Fruit fly (Drosophila melanogaster) S2 (cell line): ENCODE measurements around the gene CG17477.

Experiments used
- CG8478 ChIP-seq: fragments of >200 bp; optimal IDR thresholded peaks from 2 replicates; lab custom pipeline; 2018
- CTCF ChIP-seq, 2 experiments: fragments of >200 bp; optimal IDR thresholded peaks; 2 replicates each; lab custom pipeline; 2018

CG17477 gene

DNA sequence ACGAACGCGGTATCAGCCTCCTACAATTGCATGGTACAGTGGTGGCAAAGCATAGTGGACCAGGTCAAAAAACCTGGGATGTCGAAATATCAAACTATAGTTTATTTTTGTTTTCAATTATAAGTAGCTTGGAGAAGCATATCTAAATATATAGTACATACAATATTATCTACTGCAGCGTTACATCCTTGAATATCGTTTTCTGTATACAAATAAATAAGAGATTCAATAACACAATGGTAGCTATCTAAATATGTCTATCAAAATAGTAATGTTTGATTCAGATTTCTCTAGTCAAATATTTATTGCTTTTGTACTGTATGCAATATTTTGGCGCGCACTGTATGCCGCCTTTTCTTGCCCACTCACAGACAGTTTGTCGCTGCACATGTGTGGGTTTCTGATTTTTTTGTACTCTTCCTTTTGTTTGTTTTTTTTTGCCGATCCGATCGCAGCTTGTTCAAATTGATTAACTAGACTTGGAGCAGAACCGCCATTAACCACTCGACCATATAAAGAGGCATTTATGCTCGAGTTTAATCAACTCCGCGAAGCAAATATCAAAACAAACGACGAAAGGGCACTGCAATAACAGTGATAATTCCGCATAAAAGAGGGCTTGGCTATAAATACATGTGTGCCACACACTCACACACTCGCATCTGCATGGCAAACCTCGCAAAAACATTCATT, 45.9 kb downstream of the CG17477 start:
- TF ChIP-seq CG8478 (lab: Kevin White, UChicago) (no peak), CTCF (optimal IDR thresholded peaks at IDR 0.05; lab: Kevin White, UChicago) (no peak)

DNA sequence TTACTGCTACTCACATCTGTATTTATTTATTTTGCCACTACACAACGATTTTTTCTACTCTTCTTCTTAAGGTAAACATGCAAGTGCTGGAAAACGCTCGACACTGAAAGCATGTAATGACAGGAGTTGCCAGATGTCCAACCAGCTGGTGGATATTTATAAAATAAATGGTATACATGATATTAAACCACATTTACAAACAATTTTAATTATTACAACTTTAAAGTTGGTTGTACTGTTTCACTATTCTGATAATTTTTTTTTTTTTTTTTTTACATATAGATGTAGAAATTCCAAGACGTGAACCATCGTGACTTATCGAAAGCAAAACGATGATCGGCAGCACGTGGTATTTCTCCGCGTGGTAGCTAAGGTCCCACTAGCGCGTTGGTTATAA, 46.9 kb downstream of the CG17477 start, which contains the start of the genes Keap1 and kuk:
Gene Keap1 (minus strand): TSS at position 87 of the 397 bp plus-strand sequence.
Gene kuk (plus strand): TSS at position 386 of the 397 bp plus-strand sequence.
- TF ChIP-seq CTCF (optimal IDR thresholded peaks at IDR 0.05; lab: Kevin White, UChicago) (peak in 1 of 2 experiments; percentile 54), CG8478 (lab: Kevin White, UChicago) (no peak)

DNA sequence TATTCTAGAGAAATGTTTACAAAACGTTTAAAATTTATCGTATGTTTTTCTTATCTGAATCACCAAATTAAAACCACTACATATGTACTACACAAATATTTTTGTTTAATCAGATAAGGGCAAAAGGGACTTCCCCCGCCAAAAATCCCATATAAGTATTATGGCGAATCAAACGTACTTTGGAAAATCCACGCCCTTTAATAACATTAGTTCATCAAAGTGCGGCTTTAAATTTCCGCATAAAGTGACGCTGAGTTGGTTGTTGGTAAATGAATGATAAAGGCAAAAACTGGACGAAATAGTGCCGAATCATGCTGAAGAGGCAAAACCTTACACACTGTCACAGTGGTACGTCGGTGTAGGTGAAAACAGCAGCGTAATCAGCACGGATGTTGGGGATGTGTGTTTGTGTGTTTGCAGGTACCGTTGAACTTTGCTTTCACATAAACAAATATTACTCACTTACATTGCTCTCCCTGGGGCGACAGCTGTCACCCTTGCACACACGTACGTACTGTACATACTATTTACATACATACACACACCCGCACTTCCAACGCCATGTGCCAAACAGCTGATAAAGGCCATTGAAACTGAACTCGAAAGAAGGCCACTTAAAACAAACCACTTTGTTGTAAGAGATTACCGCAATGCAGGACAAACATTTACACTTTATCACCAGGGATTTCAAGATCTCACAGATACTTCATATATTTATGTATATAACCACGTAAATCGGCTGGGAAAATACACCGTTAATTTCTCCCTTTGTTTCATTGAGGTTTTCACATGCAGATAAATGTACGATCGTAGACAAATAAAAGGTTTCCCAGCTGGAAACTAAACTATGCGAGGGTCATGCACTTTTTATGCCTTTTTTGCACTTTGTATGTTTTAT, 47.5 kb downstream of the CG17477 start:
- TF ChIP-seq CG8478 (lab: Kevin White, UChicago), result no peak
- TF ChIP-seq CTCF (optimal IDR thresholded peaks at IDR 0.05; lab: Kevin White, UChicago), result no peak

DNA sequence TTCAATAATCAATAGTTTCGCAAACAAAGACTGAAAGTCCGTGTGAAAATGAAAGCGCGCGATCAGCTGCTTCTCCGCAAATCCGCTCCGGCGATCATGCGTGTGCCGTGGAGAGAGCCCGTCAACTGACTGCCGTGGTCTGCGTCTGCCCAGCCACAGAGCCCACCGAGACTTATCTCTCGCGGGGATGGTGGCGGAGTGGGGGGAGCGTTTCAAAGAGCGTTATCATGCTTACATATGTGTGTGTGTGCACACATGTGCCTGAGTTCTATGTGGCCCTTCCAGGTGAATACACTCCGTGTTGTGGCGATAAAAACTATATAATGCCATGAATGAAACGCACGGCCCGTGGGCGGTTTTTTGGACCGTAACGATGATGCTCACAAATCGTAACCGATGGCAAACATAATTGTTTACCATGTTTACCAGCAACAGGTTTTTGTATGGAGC, 48.7 kb downstream of the CG17477 start:
- TF ChIP-seq CTCF (optimal IDR thresholded peaks at IDR 0.05; lab: Kevin White, UChicago), result peak in 1 of 2 experiments; percentile 8
- TF ChIP-seq CG8478 (lab: Kevin White, UChicago), result no peak
